Fruit fly (Drosophila melanogaster): ENCODE data around the gene LKRSDH.

The LKRSDH gene

DNA sequence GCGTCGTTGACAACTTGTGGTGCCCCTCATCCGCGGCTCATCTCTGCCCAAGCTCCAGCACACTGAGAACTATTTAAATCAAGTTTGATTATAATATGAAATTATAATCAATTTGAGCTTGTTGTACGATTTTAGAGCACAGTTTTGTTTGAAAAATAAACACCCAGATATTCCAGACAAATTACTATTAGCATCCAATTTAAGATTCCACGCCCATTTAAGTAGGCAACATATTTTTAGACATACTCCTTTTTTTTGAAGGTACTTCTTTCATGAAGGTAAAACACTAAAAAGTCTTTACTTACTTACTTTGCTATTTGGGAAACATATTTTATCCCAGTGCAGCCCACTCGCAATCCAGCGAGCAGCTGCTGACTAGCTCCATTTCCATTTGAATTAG lies 42.3 kb upstream of the LKRSDH start (continued):
- TF ChIP-seq CG8478 (optimal IDR thresholded peaks at IDR 0.05) (no peak), gsb-n (tag; optimal IDR thresholded peaks at IDR 0.05) (no peak), CG5180 (GFP tag; optimal IDR thresholded peaks at IDR 0.05) (no peak), GATAe (GFP tag; conservative IDR thresholded peaks at IDR 0.05) (no peak), CG15011 (GFP tag; optimal IDR thresholded peaks at IDR 0.05) (no peak), Atf6 (GFP tag; IDR thresholded peaks at IDR 0.05) (no peak), lab (GFP tag; optimal IDR thresholded peaks at IDR 0.05) (peak; percentile 27), CG14014 (GFP tag; IDR thresholded peaks at IDR 0.05) (peak; percentile 19; the same call in 1 of the 2 replicates), inv (GFP tag; IDR thresholded peaks at IDR 0.05; ENCODE audit: partially characterized antibody) (no peak), onecut (GFP tag; IDR thresholded peaks at IDR 0.05) (no peak), CG6683 (GFP tag; optimal IDR thresholded peaks at IDR 0.05) (no peak), CG1602 (GFP tag; optimal IDR thresholded peaks at IDR 0.05) (no peak), CG10147 (GFP tag; optimal IDR thresholded peaks at IDR 0.05) (no peak), sna (GFP tag; IDR thresholded peaks at IDR 0.05; ENCODE audit: partially characterized antibody) (no peak), Nf-YA (GFP tag; IDR thresholded peaks at IDR 0.05) (no peak), CG11695 (GFP tag; IDR thresholded peaks at IDR 0.05) (no peak), rib (GFP tag; IDR thresholded peaks at IDR 0.05) (no peak), CG10366 (GFP tag; IDR thresholded peaks at IDR 0.05) (no peak), Hr51 (GFP tag; optimal IDR thresholded peaks at IDR 0.05) (peak in 1 of 2 experiments; percentile 15), pho (GFP tag; optimal IDR thresholded peaks at IDR 0.05) (no peak), ac (GFP tag; optimal IDR thresholded peaks at IDR 0.05) (no peak), Gug (GFP tag; IDR thresholded peaks at IDR 0.05) (no peak), dmrt11E (tag; optimal IDR thresholded peaks at IDR 0.05) (no peak), CG3163 (GFP tag; optimal IDR thresholded peaks at IDR 0.05) (no peak), unpg (GFP tag; optimal IDR thresholded peaks at IDR 0.05) (no peak), Bdp1 (GFP tag; optimal IDR thresholded peaks at IDR 0.05) (no peak), CG31224 (GFP tag; IDR thresholded peaks at IDR 0.05) (no peak), croc (GFP tag; conservative IDR thresholded peaks at IDR 0.05) (no peak), Blimp-1 (GFP tag; optimal IDR thresholded peaks at IDR 0.05) (no peak), dpn (GFP tag; optimal IDR thresholded peaks at IDR 0.05) (no peak), CG17385 (GFP tag; optimal IDR thresholded peaks at IDR 0.05) (peak; percentile 9), CG18764 (GFP tag; optimal IDR thresholded peaks at IDR 0.05) (no peak), MBD-R2 (GFP tag; IDR thresholded peaks at IDR 0.05) (no peak), CG15479 (GFP tag; optimal IDR thresholded peaks at IDR 0.05) (no peak), Fer3 (tag; optimal IDR thresholded peaks at IDR 0.05) (no peak), MESR4 (GFP tag; optimal IDR thresholded peaks at IDR 0.05) (no peak), Meics (GFP tag; optimal IDR thresholded peaks at IDR 0.05) (peak; percentile 33), B-H2 (GFP tag; optimal IDR thresholded peaks at IDR 0.05) (no peak), CG1529 (GFP tag; optimal IDR thresholded peaks at IDR 0.05) (no peak), CG5245 (GFP tag; optimal IDR thresholded peaks at IDR 0.05) (no peak), tin (GFP tag; optimal IDR thresholded peaks at IDR 0.05) (no peak), CG6813 (GFP tag; optimal IDR thresholded peaks at IDR 0.05) (no peak), CG32767 (GFP tag; IDR thresholded peaks at IDR 0.05) (no peak), CG7786 (GFP tag; optimal IDR thresholded peaks at IDR 0.05) (no peak), PHDP (tag; optimal IDR thresholded peaks at IDR 0.05) (no peak), Stat92E (GFP tag; optimal IDR thresholded peaks at IDR 0.05) (no peak), CG2678 (tag; optimal IDR thresholded peaks at IDR 0.05) (peak; percentile 50), bcd (GFP tag; optimal IDR thresholded peaks at IDR 0.05) (no peak), Hmr (GFP tag; optimal IDR thresholded peaks at IDR 0.05) (peak; percentile 33), Deaf1 (tag; optimal IDR thresholded peaks at IDR 0.05) (no peak), CG14441 (GFP tag; IDR thresholded peaks at IDR 0.05) (no peak)
